Worm (Caenorhabditis elegans): Measurements from ENCODE around the gene C23H5.11.

- no peak for TF ChIP-seq aly-2 (tag; optimal IDR thresholded peaks at IDR 0.05)
- TF ChIP-seq sox-4 (tag; optimal IDR thresholded peaks at IDR 0.05), result no peak
- TF ChIP-seq lsy-2 (tag; optimal IDR thresholded peaks at IDR 0.05), result no peak
- TF ChIP-seq rnt-1 (tag; optimal IDR thresholded peaks at IDR 0.05), result no peak
- TF ChIP-seq unc-86 (tag; optimal IDR thresholded peaks at IDR 0.05), result no peak
- TF ChIP-seq sptf-1 (tag; optimal IDR thresholded peaks at IDR 0.05), result no peak
- no peak for TF ChIP-seq nhr-28 (tag; optimal IDR thresholded peaks at IDR 0.05)
- TF ChIP-seq mdl-1 (tag; optimal IDR thresholded peaks at IDR 0.05), result no peak
Observed at ce11 chrIV:2083734-2084133, 15.9 kb downstream of the C23H5.11 start, which contains the start of gene mca-2.

Measured in whole organism, L1 larva.